Worm (Caenorhabditis elegans) whole organism, L4 larva: Measurements from ENCODE around the gene bath-3.

Source experiments
- ama-1 ChIP-seq: fragments of 150-350 bp; optimal IDR thresholded peaks from 2 replicates; lab custom pipeline; 2014; ENCODE audit warnings: inconsistent platforms, mixed read lengths
- daf-16 ChIP-seq, 3 experiments: sonication (generic microtip); optimal IDR thresholded peaks; 2 replicates each; lab custom pipeline; 2016 to 2017; ENCODE audit warnings: missing genetic modification characterization in 3 of 3, missing genetic modification reagents in 3 of 3, mild to moderate bottlenecking in 2 of 3, missing compliant biosample characterization in 2 of 3, missing biosample characterization in 1 of 3, moderate library complexity in 1 of 3
- egl-27 ChIP-seq: sonication (generic microtip); optimal IDR thresholded peaks from 3 replicates; lab custom pipeline; 2017; ENCODE audit warnings: missing biosample characterization, missing genetic modification reagents, missing genetic modification characterization
- fkh-10 ChIP-seq: fragments of 150-350 bp; optimal IDR thresholded peaks from 2 replicates; lab custom pipeline; 2014; ENCODE audit warnings: missing biosample characterization, missing genetic modification reagents, missing genetic modification characterization
- lin-1 ChIP-seq: fragments of 200-800 bp; sonication (Bioruptor generic); IDR thresholded peaks from 2 replicates; pipeline ENCODE4 v1.3.6; 2022; ENCODE audit warnings: missing genetic modification reagents, missing genetic modification characterization, missing compliant biosample characterization
- lsy-2 ChIP-seq, 2 experiments: fragments of 150-350 bp in 1 of 2; sonication (generic microtip) in 1 of 2; optimal IDR thresholded peaks; 2 replicates each; lab custom pipeline; 2014 to 2017; ENCODE audit warnings: missing biosample characterization in 2 of 2, missing genetic modification characterization in 2 of 2
- mdt-29 ChIP-seq: fragments of 200-800 bp; sonication (Bioruptor generic); IDR thresholded peaks from 2 replicates; pipeline ENCODE4 v1.3.6; 2022; ENCODE audit warnings: missing genetic modification reagents, missing genetic modification characterization, missing compliant biosample characterization
- nhr-102 ChIP-seq: sonication (generic microtip); optimal IDR thresholded peaks from 2 replicates; lab custom pipeline; 2016; ENCODE audit warnings: mild to moderate bottlenecking, missing genetic modification characterization, moderate library complexity, missing compliant biosample characterization
- rbr-2 ChIP-seq: sonication (generic microtip); optimal IDR thresholded peaks from 2 replicates; lab custom pipeline; 2016; ENCODE audit warnings: missing genotype, missing genetic modification characterization, missing compliant biosample characterization
- snpc-4 ChIP-seq: fragments of 150-350 bp; optimal IDR thresholded peaks from 2 replicates; lab custom pipeline; 2014; ENCODE audit warnings: missing biosample characterization, missing genetic modification characterization
- unc-130 ChIP-seq: sonication (generic microtip); optimal IDR thresholded peaks from 2 replicates; lab custom pipeline; 2016; ENCODE audit warnings: missing genetic modification reagents, missing genetic modification characterization, missing compliant biosample characterization
- unc-62 ChIP-seq, 3 experiments: fragments of 150-350 bp in 1 of 3; sonication (generic microtip); optimal IDR thresholded peaks in 2 of 3; peaks in 1 of 3; 1 replicate in 1 of 3; 2 replicates in 2 of 3; lab custom pipeline; 2014 to 2017; ENCODE audit warnings: missing biosample characterization in 3 of 3, missing genetic modification characterization in 3 of 3, missing genetic modification reagents in 3 of 3, missing genotype in 1 of 3
- zag-1 ChIP-seq: fragments of 150-350 bp; optimal IDR thresholded peaks from 2 replicates; lab custom pipeline; 2014; ENCODE audit warnings: missing biosample characterization, missing genetic modification characterization
- ztf-11 ChIP-seq: fragments of 150-350 bp; optimal IDR thresholded peaks from 2 replicates; lab custom pipeline; 2014; ENCODE audit warnings: missing biosample characterization, missing genetic modification characterization

ce11 chrII:1996237-1996636 lies 34.0 kb downstream of the bath-3 start, which contains the start of gene math-20:
- TF ChIP-seq lin-1 (GFP tag; lab: Robert Waterston, UW) (no peak), snpc-4 (tag; lab: Kevin White, UChicago) (no peak), ama-1 (lab: Kevin White, UChicago) (no peak), unc-62 (GFP tag; optimal IDR thresholded peaks at IDR 0.05 in 1 of 2; lab: Kevin White, UChicago) (no peak), unc-62 (tag; optimal IDR thresholded peaks at IDR 0.05; lab: Kevin White, UChicago) (no peak), zag-1 (tag; lab: Kevin White, UChicago) (no peak), ztf-11 (tag; lab: Kevin White, UChicago) (no peak), rbr-2 (no peak), nhr-102 (tag; lab: Kevin White, UChicago) (no peak), unc-130 (GFP tag; lab: Kevin White, UChicago) (no peak), daf-16 (GFP tag; optimal IDR thresholded peaks at IDR 0.05; lab: Kevin White, UChicago) (no peak), daf-16 (tag; optimal IDR thresholded peaks at IDR 0.05; lab: Kevin White, UChicago) (no peak), egl-27 (tag; lab: Kevin White, UChicago) (no peak), lsy-2 (tag; optimal IDR thresholded peaks at IDR 0.05; lab: Kevin White, UChicago) (no peak), mdt-29 (GFP tag; lab: Robert Waterston, UW) (no peak), fkh-10 (no peak)
